Worm (Caenorhabditis elegans) whole organism, L4 larva: ENCODE results near the gene dars-1.

ENCODE experiments used
- ZK546.5 ChIP-seq, 2 experiments: sonication (generic microtip); optimal IDR thresholded peaks; 2 replicates each; lab custom pipeline; 2017; ENCODE audit warnings: missing biosample characterization in 2 of 2, missing genetic modification characterization in 2 of 2
- jun-1 ChIP-seq: fragments of 150-350 bp; optimal IDR thresholded peaks from 2 replicates; lab custom pipeline; 2014; ENCODE audit warnings: missing biosample characterization, missing genetic modification reagents, missing genetic modification characterization
- lin-1 ChIP-seq: fragments of 200-800 bp; sonication (Bioruptor generic); IDR thresholded peaks from 2 replicates; pipeline ENCODE4 v1.3.6; 2022; ENCODE audit warnings: missing genetic modification reagents, missing genetic modification characterization, missing compliant biosample characterization
- lin-13 ChIP-seq: fragments of 150-350 bp; optimal IDR thresholded peaks from 2 replicates; lab custom pipeline; 2014; ENCODE audit warnings: missing biosample characterization, missing genetic modification reagents, missing genetic modification characterization
- lin-15B ChIP-seq: fragments of 150-350 bp; sonication (generic microtip); optimal IDR thresholded peaks from 3 replicates; lab custom pipeline; 2014; ENCODE audit warnings: missing biosample characterization, missing genetic modification characterization
- nhr-76 ChIP-seq: fragments of 150-350 bp; optimal IDR thresholded peaks from 2 replicates; lab custom pipeline; 2014; ENCODE audit warnings: missing biosample characterization, missing genetic modification characterization
- snpc-4 ChIP-seq: fragments of 150-350 bp; optimal IDR thresholded peaks from 2 replicates; lab custom pipeline; 2014; ENCODE audit warnings: missing biosample characterization, missing genetic modification characterization
- spr-3 ChIP-seq: fragments of 200-800 bp; sonication (Bioruptor generic); optimal IDR thresholded peaks from 2 replicates; lab custom pipeline; 2018; ENCODE audit warnings: mild to moderate bottlenecking, missing genetic modification characterization, missing compliant biosample characterization
- ztf-7 ChIP-seq: fragments of 150-350 bp; optimal IDR thresholded peaks from 2 replicates; lab custom pipeline; 2014; ENCODE audit warnings: missing biosample characterization, missing genetic modification characterization

DNA sequence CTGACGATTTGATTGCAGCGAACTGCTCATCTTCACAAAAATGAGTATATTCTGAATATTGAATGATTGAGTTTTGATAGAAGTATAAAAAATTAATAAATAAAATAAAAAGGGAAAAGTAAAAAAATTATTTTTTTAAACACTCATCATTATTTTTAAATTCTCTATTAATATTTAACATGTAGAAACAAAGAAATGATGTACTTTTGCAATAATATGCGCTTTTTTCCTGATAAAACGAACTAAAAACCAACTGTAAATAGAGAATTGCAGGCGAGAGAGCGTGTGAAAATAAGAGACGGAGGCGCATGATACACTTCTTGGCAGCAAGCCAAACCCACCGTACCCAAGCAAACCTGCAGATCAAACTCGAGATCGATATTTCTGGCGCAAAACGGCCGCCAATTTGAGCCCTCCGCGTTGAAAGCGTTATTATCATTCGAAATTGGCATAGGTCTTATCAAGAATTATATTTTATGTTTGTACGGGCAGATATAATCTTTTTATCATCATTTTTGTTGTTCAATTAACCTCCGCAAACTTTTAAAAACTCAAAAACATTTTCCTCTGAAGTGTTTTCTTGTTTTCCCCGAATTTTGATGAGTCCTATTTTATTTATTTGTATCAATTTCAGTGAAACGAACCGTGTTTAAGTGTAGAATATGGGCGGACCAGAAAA is 34.9 kb downstream of the dars-1 start, which contains the start of the genes rheb-1 and spk-1:
- no peak for TF ChIP-seq snpc-4 (tag; lab: Kevin White, UChicago)
- TF ChIP-seq lin-13 = peak; percentile 85
- TF ChIP-seq ZK546.5 (tag; optimal IDR thresholded peaks at IDR 0.05; lab: Kevin White, UChicago) = peak; percentile 21 to 95
- peak; percentile 68 for TF ChIP-seq ztf-7
- TF ChIP-seq lin-15B (tag; lab: Kevin White, UChicago) = no peak
- TF ChIP-seq spr-3 (GFP tag; lab: Kevin White, UChicago) = peak; percentile 64
- no peak for TF ChIP-seq nhr-76 (tag; lab: Kevin White, UChicago)
- TF ChIP-seq jun-1 (tag; lab: Kevin White, UChicago) = no peak
- TF ChIP-seq lin-1 (GFP tag; lab: Robert Waterston, UW) = peak; percentile 88
